Worm (Caenorhabditis elegans): ENCODE data around the gene T04F3.3.
A peak's percentile ranks its signal among the peaks of the same experiment; 100 is the strongest.

T04F3.3 gene

ce11 chrV:11787742-11788238, 29.1 kb downstream of the T04F3.3 start, which contains the start of gene F55A11.8:
TSS of gene F55A11.8 (plus strand) at chrV:11788188.
- TF ChIP-seq hmg-1.1 (GFP tag; IDR thresholded peaks at IDR 0.05) (no peak), lin-38 (GFP tag; IDR thresholded peaks at IDR 0.05) (0 out of 2 replicates have a peak, but pooled peaks have one; percentile 17), R02D3.7 (tag; optimal IDR thresholded peaks at IDR 0.05) (no peak), ztf-11 (tag; optimal IDR thresholded peaks at IDR 0.05) (no peak), mes-2 (tag; optimal IDR thresholded peaks at IDR 0.05; ENCODE audit: poor library complexity, severe bottlenecking) (no peak), ceh-82 (tag; optimal IDR thresholded peaks at IDR 0.05) (no peak), nhr-102 (tag; optimal IDR thresholded peaks at IDR 0.05) (no peak)

ce11 chrV:11789474-11789873, 30.7 kb downstream of the T04F3.3 start, which contains the start of gene D2023.1:
TSS of gene D2023.1 (plus strand) at chrV:11789550.
- TF ChIP-seq unc-62 (GFP tag; optimal IDR thresholded peaks at IDR 0.05 in 1 of 2) (peak in 1 of 2 experiments; percentile 97), unc-62 (tag; optimal IDR thresholded peaks at IDR 0.05) (no peak), hmg-1.1 (GFP tag; IDR thresholded peaks at IDR 0.05) (no peak), aha-1 (tag) (peak; percentile 11), daf-8 (GFP tag; IDR thresholded peaks at IDR 0.05) (no peak)

ce11 chrV:11794172-11794571, 35.4 kb downstream of the T04F3.3 start:
- TF ChIP-seq mdl-1 (tag; optimal IDR thresholded peaks at IDR 0.05) (peak; percentile 18 to 42), hlh-11 (tag; optimal IDR thresholded peaks at IDR 0.05) (peak; percentile 16), aha-1 (tag) (peak; percentile 25), unc-62 (GFP tag; optimal IDR thresholded peaks at IDR 0.05 in 1 of 2) (peak in 1 of 2 experiments; percentile 76), unc-62 (tag; optimal IDR thresholded peaks at IDR 0.05) (no peak), cey-2 (tag; optimal IDR thresholded peaks at IDR 0.05; ENCODE audit: borderline replicate concordance, insufficient read depth) (no peak), nhr-48 (tag; optimal IDR thresholded peaks at IDR 0.05) (peak; percentile 80), ztf-11 (tag; optimal IDR thresholded peaks at IDR 0.05) (no peak), arid-1 (GFP tag; conservative IDR thresholded peaks at IDR 0.05) (no peak), nhr-237 (tag; optimal IDR thresholded peaks at IDR 0.05) (no peak)

ce11 chrV:11795352-11795751, 36.6 kb downstream of the T04F3.3 start:
- TF ChIP-seq hlh-11 (tag; optimal IDR thresholded peaks at IDR 0.05) (peak; percentile 7), lin-15B (tag; optimal IDR thresholded peaks at IDR 0.05) (no peak), lin-1 (GFP tag; IDR thresholded peaks at IDR 0.05) (no peak), hlh-30 (tag; optimal IDR thresholded peaks at IDR 0.05; ENCODE audit: insufficient read depth) (peak; percentile 36)

- TF ChIP-seq lin-39 (tag; optimal IDR thresholded peaks at IDR 0.05) (no peak), unc-62 (GFP tag; optimal IDR thresholded peaks at IDR 0.05 in 1 of 2) (peak in 1 of 2 experiments; percentile 98), unc-62 (tag; optimal IDR thresholded peaks at IDR 0.05) (no peak), lin-13 (GFP tag; optimal IDR thresholded peaks at IDR 0.05) (no peak), Y75B8A.6 (GFP tag; IDR thresholded peaks at IDR 0.05) (no peak), tra-1 (GFP tag; IDR thresholded peaks at IDR 0.05) (0 out of 2 replicates have a peak, but pooled peaks have one; percentile 14), ceh-32 (tag; optimal IDR thresholded peaks at IDR 0.05; ENCODE audit: poor library complexity) (no peak), ztf-11 (tag; optimal IDR thresholded peaks at IDR 0.05) (no peak), hlh-30 (tag; optimal IDR thresholded peaks at IDR 0.05; ENCODE audit: insufficient read depth) (peak; percentile 17), egl-43 (GFP tag; IDR thresholded peaks at IDR 0.05) (no peak), T20F7.1 (GFP tag; optimal IDR thresholded peaks at IDR 0.05) (no peak), lsy-2 (tag; optimal IDR thresholded peaks at IDR 0.05) (peak in 1 of 2 experiments; percentile 6), hlh-11 (tag; optimal IDR thresholded peaks at IDR 0.05) (peak; percentile 18), zip-2 (tag; optimal IDR thresholded peaks at IDR 0.05) (no peak), daf-12 (tag; optimal IDR thresholded peaks at IDR 0.05) (no peak), daf-8 (GFP tag; IDR thresholded peaks at IDR 0.05) (no peak), ZK546.5 (tag; optimal IDR thresholded peaks at IDR 0.05) (no peak), ama-1 (optimal IDR thresholded peaks at IDR 0.05) (no peak), nhr-42 (GFP tag; IDR thresholded peaks at IDR 0.05) (no peak), dmd-8 (GFP tag; IDR thresholded peaks at IDR 0.05) (no peak), mdl-1 (tag; optimal IDR thresholded peaks at IDR 0.05) (peak in 1 of 2 experiments; percentile 30), gei-8 (GFP tag; optimal IDR thresholded peaks at IDR 0.05) (no peak), hif-1 (tag; optimal IDR thresholded peaks at IDR 0.05) (no peak), snpc-1.2 (GFP tag; IDR thresholded peaks at IDR 0.05) (no peak), ceh-20 (GFP tag; IDR thresholded peaks at IDR 0.05) (no peak), dve-1 (tag; optimal IDR thresholded peaks at IDR 0.05; ENCODE audit: insufficient read depth) (no peak), cey-2 (tag; optimal IDR thresholded peaks at IDR 0.05; ENCODE audit: borderline replicate concordance, insufficient read depth) (no peak), attf-4 (tag; optimal IDR thresholded peaks at IDR 0.05) (no peak), duxl-1 (tag; optimal IDR thresholded peaks at IDR 0.05; ENCODE audit: poor library complexity) (no peak)
Measured at ce11 chrV:11796343-11796742, 37.6 kb downstream of the T04F3.3 start.
